Worm (Caenorhabditis elegans): ENCODE data around the gene eff-1.

DNA sequence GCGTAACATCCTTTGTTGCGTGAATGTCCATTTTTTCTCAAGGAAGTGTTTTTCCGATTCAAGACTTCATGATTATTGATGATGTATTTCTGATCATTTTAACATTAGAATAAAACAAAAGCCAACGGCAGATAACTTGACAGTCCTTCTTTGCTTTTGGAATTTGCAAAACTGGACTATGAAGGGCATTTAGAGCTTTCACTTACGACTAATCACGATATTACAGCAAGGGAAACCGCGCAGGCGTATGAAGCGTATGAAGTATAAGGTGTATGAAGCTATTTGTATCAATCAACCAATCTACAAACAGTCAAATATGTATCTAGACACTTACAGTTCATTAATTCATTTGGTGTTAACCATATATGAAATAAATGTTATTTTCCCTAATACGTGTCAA lies 31.2 kb downstream of the eff-1 start:
- TF ChIP-seq ama-1 (optimal IDR thresholded peaks at IDR 0.05): no peak
- TF ChIP-seq lin-39 (tag; optimal IDR thresholded peaks at IDR 0.05): no peak
- no peak for TF ChIP-seq snu-23 (GFP tag; optimal IDR thresholded peaks at IDR 0.05)
- TF ChIP-seq C04F5.9 (tag; optimal IDR thresholded peaks at IDR 0.05): no peak
- no peak for TF ChIP-seq ztf-11 (tag; optimal IDR thresholded peaks at IDR 0.05)
- no peak for TF ChIP-seq aly-2 (tag; optimal IDR thresholded peaks at IDR 0.05)
- no peak for TF ChIP-seq nhr-12 (tag; optimal IDR thresholded peaks at IDR 0.05)
- TF ChIP-seq skn-1 (tag; optimal IDR thresholded peaks at IDR 0.05): no peak
- TF ChIP-seq rnt-1 (tag; optimal IDR thresholded peaks at IDR 0.05): no peak
- no peak for TF ChIP-seq tbx-2 (tag; optimal IDR thresholded peaks at IDR 0.05)
- no peak for TF ChIP-seq nhr-77 (tag; optimal IDR thresholded peaks at IDR 0.05)
- TF ChIP-seq nhr-28 (tag; optimal IDR thresholded peaks at IDR 0.05): no peak

Measured in whole organism, L1 larva.